Fruit fly (Drosophila melanogaster) whole organism: ENCODE measurements around the gene CG11404.

ENCODE experiments used
- CG8478 ChIP-seq: fragments of >200 bp; optimal IDR thresholded peaks from 2 replicates; lab custom pipeline; 2018; ENCODE audit warnings: inconsistent platforms
- Dll ChIP-seq: fragments of >200 bp; optimal IDR thresholded peaks from 2 replicates; lab custom pipeline; 2017
- EcR ChIP-seq, 2 experiments: fragments of >200 bp; optimal IDR thresholded peaks; 2 replicates each; lab custom pipeline; 2017; ENCODE audit warnings: missing biosample characterization in 2 of 2, missing genetic modification characterization in 2 of 2, missing genetic modification reagents in 2 of 2
- psq ChIP-seq: fragments of >200 bp; optimal IDR thresholded peaks from 2 replicates; lab custom pipeline; 2017
- usp ChIP-seq: fragments of >200 bp; optimal IDR thresholded peaks from 2 replicates; lab custom pipeline; 2017; ENCODE audit warnings: missing biosample characterization, missing genetic modification characterization, mixed read lengths

DNA sequence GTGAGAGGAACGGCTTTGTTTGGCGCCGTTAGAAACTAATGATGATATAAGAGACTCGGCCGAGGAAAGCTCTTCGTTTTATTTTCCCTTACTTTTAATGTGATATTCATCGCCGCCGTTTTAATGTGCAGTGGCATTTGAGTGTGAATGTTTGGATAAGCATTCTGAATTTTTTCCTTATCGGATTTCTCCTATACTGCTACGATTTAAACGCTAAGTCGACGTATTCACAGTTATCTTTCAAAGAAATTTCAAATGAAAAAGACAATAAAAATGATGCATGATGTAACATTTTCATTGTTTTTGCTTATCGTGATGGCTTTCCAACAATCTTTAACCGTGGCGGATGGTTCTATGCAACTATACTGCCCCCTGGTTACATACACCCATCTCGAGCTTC is 46.9 kb upstream of the CG11404 start, which contains the start of gene CG43312:
- TF ChIP-seq psq (lab: Kevin White, UChicago) (no peak), Dll (lab: Kevin White, UChicago) (no peak), usp (GFP tag; lab: Kevin White, UChicago) (no peak), CG8478 (lab: Kevin White, UChicago) (no peak), EcR (GFP tag; optimal IDR thresholded peaks at IDR 0.05; lab: Kevin White, UChicago) (no peak)
